Fruit fly (Drosophila melanogaster) whole organism: ENCODE measurements around the gene Syx5.

Experiments used
- CG8478 ChIP-seq: fragments of >200 bp; optimal IDR thresholded peaks from 2 replicates; lab custom pipeline; 2018; ENCODE audit warnings: inconsistent platforms
- Dll ChIP-seq: fragments of >200 bp; optimal IDR thresholded peaks from 2 replicates; lab custom pipeline; 2017
- EcR ChIP-seq, 2 experiments: fragments of >200 bp; optimal IDR thresholded peaks; 2 replicates each; lab custom pipeline; 2017; ENCODE audit warnings: missing biosample characterization in 2 of 2, missing genetic modification characterization in 2 of 2, missing genetic modification reagents in 2 of 2
- pan ChIP-seq: fragments of >200 bp; optimal IDR thresholded peaks from 2 replicates; lab custom pipeline; 2017
- psq ChIP-seq: fragments of >200 bp; optimal IDR thresholded peaks from 2 replicates; lab custom pipeline; 2017
- usp ChIP-seq: fragments of >200 bp; optimal IDR thresholded peaks from 2 replicates; lab custom pipeline; 2017; ENCODE audit warnings: missing biosample characterization, missing genetic modification characterization, mixed read lengths

Gene Syx5

dm6 chr2L:16273439-16273838, 33.7 kb upstream of the Syx5 start:
- TF ChIP-seq EcR (GFP tag; optimal IDR thresholded peaks at IDR 0.05; lab: Kevin White, UChicago) = no peak
- TF ChIP-seq usp = no peak
- no peak for TF ChIP-seq CG8478 (lab: Kevin White, UChicago)
- TF ChIP-seq Dll = no peak
- no peak for TF ChIP-seq psq
- TF ChIP-seq pan (lab: Kevin White, UChicago) = no peak

DNA sequence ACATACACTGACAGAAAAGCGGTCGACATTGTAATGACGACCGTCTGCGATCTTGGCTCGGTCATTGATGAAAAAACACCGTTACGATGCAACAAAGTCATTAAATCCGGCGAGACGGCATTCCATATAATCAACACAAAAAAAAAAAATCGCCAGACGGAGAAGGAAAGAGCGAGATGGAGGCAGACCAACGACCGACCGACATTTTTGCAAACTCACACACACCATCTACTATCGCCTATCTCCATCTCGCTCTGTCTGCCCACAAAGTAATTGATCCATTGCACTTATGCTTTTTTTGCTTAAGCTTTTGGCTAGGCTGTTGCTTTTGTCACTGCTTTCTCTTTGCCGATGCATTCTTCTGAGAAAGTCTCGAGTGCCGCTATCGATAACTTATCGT, 33.0 kb upstream of the Syx5 start:
- TF ChIP-seq pan (lab: Kevin White, UChicago) (no peak), EcR (GFP tag; optimal IDR thresholded peaks at IDR 0.05; lab: Kevin White, UChicago) (peak; percentile 21)

dm6 chr2L:16275177-16275808, 31.9 kb upstream of the Syx5 start:
- TF ChIP-seq EcR (GFP tag; optimal IDR thresholded peaks at IDR 0.05; lab: Kevin White, UChicago) (no peak), usp (no peak), pan (lab: Kevin White, UChicago) (no peak), psq (no peak)

DNA sequence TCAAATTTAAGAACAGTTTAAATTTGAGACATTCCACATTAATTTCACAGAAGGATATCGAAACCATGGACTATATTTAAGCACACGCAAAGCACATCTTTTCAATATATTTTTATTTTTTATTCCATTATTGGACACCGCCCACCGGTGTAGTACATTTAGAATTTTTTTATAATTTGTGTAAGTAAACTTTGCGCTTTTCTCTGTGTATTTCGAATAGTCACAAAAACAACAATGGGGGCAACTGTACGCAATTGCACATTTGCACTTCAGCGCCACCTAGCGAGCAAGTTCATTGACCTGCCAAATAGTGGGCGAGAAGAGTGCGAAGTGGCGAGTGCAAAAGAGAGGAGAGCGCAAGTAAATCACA, 31.4 kb upstream of the Syx5 start:
- TF ChIP-seq Dll (no peak), pan (lab: Kevin White, UChicago) (no peak), EcR (GFP tag; optimal IDR thresholded peaks at IDR 0.05; lab: Kevin White, UChicago) (peak; percentile 53 to 57)

- no peak for TF ChIP-seq pan (lab: Kevin White, UChicago)
- no peak for TF ChIP-seq usp
- no peak for TF ChIP-seq psq
- TF ChIP-seq Dll = no peak
- TF ChIP-seq CG8478 (lab: Kevin White, UChicago) = no peak
- no peak for TF ChIP-seq EcR (GFP tag; optimal IDR thresholded peaks at IDR 0.05; lab: Kevin White, UChicago)
Measured at dm6 chr2L:16276820-16277219, 30.3 kb upstream of the Syx5 start.

- TF ChIP-seq pan (lab: Kevin White, UChicago) = no peak
- TF ChIP-seq CG8478 (lab: Kevin White, UChicago) = no peak
- no peak for TF ChIP-seq usp
- no peak for TF ChIP-seq Dll
- TF ChIP-seq psq = no peak
- no peak for TF ChIP-seq EcR (GFP tag; optimal IDR thresholded peaks at IDR 0.05; lab: Kevin White, UChicago)
Measured at dm6 chr2L:16277922-16278321, 29.2 kb upstream of the Syx5 start.

DNA sequence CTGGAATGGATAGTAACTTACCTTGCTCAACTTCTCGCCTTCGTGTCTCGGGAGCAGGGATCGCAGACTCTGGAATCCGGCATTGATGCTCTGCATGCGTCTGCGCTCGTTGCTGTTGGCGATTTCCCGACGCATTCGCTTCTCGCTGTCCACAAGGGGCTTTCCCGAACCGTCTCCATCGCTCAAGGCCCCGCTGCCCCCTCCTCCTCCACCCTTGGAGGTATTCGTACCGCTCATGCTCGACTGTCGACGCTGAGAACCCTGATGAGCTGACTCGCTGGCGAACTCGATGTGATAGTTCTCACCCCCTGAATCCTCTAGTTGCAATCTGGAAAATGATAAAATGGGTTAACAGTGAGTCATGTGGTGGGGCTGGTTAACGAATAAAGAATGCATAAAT, 28.3 kb upstream of the Syx5 start:
- TF ChIP-seq Dll (no peak), psq (no peak), EcR (GFP tag; optimal IDR thresholded peaks at IDR 0.05; lab: Kevin White, UChicago) (no peak), CG8478 (lab: Kevin White, UChicago) (no peak), usp (no peak), pan (lab: Kevin White, UChicago) (no peak)

DNA sequence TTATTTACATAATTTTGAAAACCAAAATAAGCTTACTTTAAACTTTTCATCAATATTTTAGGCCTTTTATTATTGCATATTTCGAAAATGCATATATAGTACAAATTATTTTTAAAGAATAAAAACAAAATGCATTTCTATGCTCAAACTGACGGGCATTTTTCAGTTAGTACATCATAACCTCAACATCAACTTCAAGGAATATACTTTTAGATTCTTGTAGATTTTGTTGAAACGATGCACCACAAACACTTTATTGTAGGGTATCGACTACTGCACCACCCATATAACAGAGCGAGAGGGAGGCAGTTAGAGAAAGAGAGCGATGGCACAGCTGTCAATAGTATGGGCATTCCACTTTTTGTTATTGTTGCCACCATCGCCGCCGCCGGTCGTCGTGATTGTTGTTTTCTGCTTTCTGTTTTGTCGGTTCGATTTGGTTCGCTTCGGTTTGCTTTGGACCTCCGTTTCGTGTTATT, 27.3 kb upstream of the Syx5 start:
- TF ChIP-seq usp (no peak), Dll (no peak), CG8478 (lab: Kevin White, UChicago) (no peak), EcR (GFP tag; optimal IDR thresholded peaks at IDR 0.05; lab: Kevin White, UChicago) (no peak), psq (no peak), pan (lab: Kevin White, UChicago) (no peak)

- no peak for TF ChIP-seq CG8478 (lab: Kevin White, UChicago)
- peak; percentile 45 for TF ChIP-seq Dll
- TF ChIP-seq usp = no peak
Measured at dm6 chr2L:16281419-16282076, 25.6 kb upstream of the Syx5 start.

DNA sequence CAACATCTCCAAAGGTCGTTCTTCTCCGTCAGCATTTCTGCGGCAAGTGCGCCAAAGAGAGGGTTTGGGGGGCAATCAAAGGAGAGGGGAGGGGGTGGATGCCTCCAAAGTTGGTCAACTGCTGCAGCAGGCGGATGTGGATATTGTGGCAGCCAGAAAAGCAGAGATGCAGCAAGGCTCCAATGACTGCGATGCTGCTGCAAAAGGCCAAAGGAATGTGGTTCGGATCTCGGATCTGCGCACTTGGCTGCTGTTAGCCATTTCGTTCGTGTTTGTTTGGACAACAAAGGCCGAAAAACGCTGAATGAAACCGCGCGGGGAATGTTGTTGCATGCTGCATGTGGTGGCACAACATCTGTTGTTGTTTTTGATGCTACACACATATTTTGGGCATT, 25.1 kb upstream of the Syx5 start:
- TF ChIP-seq EcR (GFP tag; optimal IDR thresholded peaks at IDR 0.05; lab: Kevin White, UChicago) = peak in 1 of 2 experiments; percentile 78
- TF ChIP-seq pan (lab: Kevin White, UChicago) = no peak

DNA sequence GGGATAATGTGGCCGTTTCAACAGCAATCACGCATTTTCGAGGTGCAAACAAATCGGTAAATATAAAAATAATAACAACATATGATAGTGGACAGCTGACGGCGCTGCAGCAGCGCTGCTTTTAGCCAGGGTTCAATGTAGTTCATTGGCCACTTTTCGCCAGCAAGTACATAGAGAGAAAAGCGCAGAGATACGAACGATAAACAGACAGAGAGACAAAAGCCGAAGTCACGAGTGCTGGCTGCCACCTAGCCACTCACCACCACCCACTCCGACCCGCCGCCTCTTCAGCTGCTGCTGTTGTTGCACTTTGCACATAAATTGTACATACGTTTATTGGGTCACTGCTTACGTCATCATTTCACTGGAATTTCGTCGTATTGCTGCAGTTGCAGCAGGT, 24.3 kb upstream of the Syx5 start:
- TF ChIP-seq EcR (GFP tag; optimal IDR thresholded peaks at IDR 0.05; lab: Kevin White, UChicago) (peak in 1 of 2 experiments; percentile 15), CG8478 (lab: Kevin White, UChicago) (no peak)

dm6 chr2L:16284306-16285299, 22.5 kb upstream of the Syx5 start:
- peak; percentile 58 for TF ChIP-seq CG8478 (lab: Kevin White, UChicago)
- no peak for TF ChIP-seq usp
- no peak for TF ChIP-seq pan (lab: Kevin White, UChicago)
- no peak for TF ChIP-seq psq
- TF ChIP-seq Dll = peak; percentile 76
- TF ChIP-seq EcR (GFP tag; optimal IDR thresholded peaks at IDR 0.05; lab: Kevin White, UChicago) = peak in 1 of 2 experiments; percentile 45
